Worm (Caenorhabditis elegans): ENCODE results near the gene C07B5.6.

The C07B5.6 gene

ce11 chrX:9510448-9510847 lies 8.4 kb upstream of the C07B5.6 start:
- TF ChIP-seq him-1 (tag; optimal IDR thresholded peaks at IDR 0.05) = no peak
- no peak for TF ChIP-seq dao-5 (tag; optimal IDR thresholded peaks at IDR 0.05)
- TF ChIP-seq W03F9.2 (tag; optimal IDR thresholded peaks at IDR 0.05) = no peak

DNA sequence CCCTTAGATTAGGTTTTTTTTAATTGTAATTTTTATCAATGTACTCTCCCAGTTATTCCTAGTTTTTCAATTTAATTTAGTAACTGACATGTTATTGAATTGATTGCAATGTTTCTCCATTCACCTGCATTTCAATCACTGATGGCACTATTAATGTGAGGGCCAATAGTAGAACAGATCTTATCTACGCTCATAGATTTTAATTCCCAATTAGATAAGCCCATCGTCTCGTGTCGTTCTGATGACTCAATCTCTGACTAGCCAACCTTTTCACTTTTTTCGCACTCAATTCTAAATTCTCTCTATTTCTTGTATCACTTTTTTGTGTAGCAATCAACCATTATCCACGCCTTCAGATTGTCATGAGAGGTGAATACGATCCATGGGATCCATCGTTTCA lies 6.4 kb upstream of the C07B5.6 start:
- TF ChIP-seq dao-5 (tag; optimal IDR thresholded peaks at IDR 0.05) = no peak
- no peak for TF ChIP-seq him-1 (tag; optimal IDR thresholded peaks at IDR 0.05)
- TF ChIP-seq W03F9.2 (tag; optimal IDR thresholded peaks at IDR 0.05) = no peak

ce11 chrX:9517106-9517505 lies 1.7 kb upstream of the C07B5.6 start, which contains the start of gene C07B5.2:
TSS of gene C07B5.2 (minus strand) at chrX:9517206.
- TF ChIP-seq dao-5 (tag; optimal IDR thresholded peaks at IDR 0.05) = no peak

- TF ChIP-seq dao-5 (tag; optimal IDR thresholded peaks at IDR 0.05) (no peak), W03F9.2 (tag; optimal IDR thresholded peaks at IDR 0.05) (no peak), him-1 (tag; optimal IDR thresholded peaks at IDR 0.05) (no peak)
These were observed 4.3 kb downstream of the C07B5.6 start, which contains the start of gene C07B5.3 for ce11 chrX:9523118-9523517. TSS of gene C07B5.3 (minus strand) at chrX:9523218.

DNA sequence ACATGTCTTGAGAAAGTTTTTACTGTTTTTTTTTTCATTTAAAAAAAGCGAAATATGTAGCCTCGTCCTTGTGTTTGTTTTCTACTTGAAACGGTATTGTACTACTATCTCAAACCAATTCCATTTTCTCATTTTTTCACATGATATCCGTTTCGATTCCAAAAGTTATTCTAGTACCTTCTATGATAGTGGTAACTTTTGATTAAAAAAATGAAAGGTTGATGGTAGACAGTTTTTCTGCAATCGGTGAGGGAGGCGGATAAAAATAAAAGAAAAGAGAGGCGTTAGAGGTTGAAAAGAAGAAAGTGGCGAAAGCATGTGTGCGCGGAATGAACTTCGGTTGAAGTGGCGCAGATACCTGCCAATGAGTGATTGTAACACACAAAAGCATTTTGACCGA lies 9.1 kb downstream of the C07B5.6 start:
- TF ChIP-seq dao-5 (tag; optimal IDR thresholded peaks at IDR 0.05) = no peak
- TF ChIP-seq W03F9.2 (tag; optimal IDR thresholded peaks at IDR 0.05) = no peak
- TF ChIP-seq him-1 (tag; optimal IDR thresholded peaks at IDR 0.05) = no peak

DNA sequence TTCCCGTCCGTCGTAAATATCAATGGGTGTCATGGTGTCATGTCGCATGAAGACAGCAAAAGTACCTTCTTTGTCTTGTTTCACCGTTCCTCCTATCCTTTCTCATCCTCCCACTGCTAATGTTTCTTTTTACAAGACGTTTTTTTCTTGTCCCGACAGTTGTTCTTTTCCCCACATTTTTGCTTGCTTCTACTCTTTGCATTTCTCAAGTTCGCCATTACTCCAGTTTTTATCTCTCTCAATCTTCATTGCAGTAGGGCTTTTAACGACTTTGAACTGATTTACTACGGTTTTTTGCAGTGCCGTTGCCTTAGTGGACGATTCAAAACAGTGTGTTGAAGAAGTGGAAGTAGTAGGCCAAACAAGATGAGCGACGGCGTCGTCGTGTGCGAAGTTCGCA lies 10.5 kb downstream of the C07B5.6 start, which contains the start of gene C07B5.4:
C07B5.4 (plus strand) TSS at position 301 of the 400 bp plus-strand sequence.
- TF ChIP-seq him-1 (tag; optimal IDR thresholded peaks at IDR 0.05) (no peak), dao-5 (tag; optimal IDR thresholded peaks at IDR 0.05) (no peak)

DNA sequence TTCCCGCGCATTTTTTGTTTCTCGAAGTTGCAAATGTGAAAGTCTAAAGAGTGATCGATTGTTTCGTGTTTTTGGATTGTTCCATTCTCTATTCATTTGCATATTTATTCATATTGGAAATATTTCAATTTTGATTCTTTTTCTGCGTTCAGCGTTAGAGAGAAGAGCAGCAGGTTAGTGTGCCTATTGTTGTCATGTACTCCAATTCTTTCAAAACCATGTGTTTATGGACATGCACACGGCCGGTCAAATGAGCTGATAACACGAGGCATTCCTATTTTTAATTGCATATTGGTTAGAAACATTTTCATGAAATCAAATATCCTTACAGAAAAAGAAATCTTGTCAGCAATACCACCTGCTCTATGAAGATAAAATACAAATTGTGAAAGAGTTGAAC lies 12.8 kb downstream of the C07B5.6 start:
- TF ChIP-seq W03F9.2 (tag; optimal IDR thresholded peaks at IDR 0.05) (no peak), him-1 (tag; optimal IDR thresholded peaks at IDR 0.05) (no peak), dao-5 (tag; optimal IDR thresholded peaks at IDR 0.05) (no peak)

DNA sequence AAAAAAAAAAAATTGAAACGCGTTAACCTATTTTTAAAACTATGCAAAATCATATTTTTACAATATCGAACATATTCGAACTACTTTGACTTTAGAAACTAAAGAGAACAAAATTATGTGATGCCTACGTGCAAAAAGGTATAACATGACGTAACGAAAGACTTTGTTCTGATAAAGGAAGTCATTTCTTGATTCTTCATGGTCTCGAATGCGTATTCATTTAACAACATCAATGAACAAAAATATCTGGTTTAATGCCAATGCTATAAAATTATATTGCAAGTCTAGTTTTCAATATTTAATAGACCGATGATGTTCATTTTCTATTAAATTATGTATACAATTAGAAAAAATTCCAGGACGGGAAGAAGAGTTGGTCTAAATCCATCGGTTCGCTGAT lies 17.2 kb downstream of the C07B5.6 start:
- no peak for TF ChIP-seq W03F9.2 (tag; optimal IDR thresholded peaks at IDR 0.05)
- TF ChIP-seq dao-5 (tag; optimal IDR thresholded peaks at IDR 0.05) = no peak
- TF ChIP-seq him-1 (tag; optimal IDR thresholded peaks at IDR 0.05) = no peak

ce11 chrX:9536665-9537064 lies 17.8 kb downstream of the C07B5.6 start, which contains the start of gene C07B5.8:
TSS of gene C07B5.8 (minus strand) at chrX:9536765.
- no peak for TF ChIP-seq dao-5 (tag; optimal IDR thresholded peaks at IDR 0.05)

ce11 chrX:9537538-9538172 lies 18.8 kb downstream of the C07B5.6 start:
- TF ChIP-seq him-1 (tag; optimal IDR thresholded peaks at IDR 0.05) = no peak
- TF ChIP-seq W03F9.2 (tag; optimal IDR thresholded peaks at IDR 0.05) = no peak
- TF ChIP-seq dao-5 (tag; optimal IDR thresholded peaks at IDR 0.05) = no peak

- TF ChIP-seq him-1 (tag; optimal IDR thresholded peaks at IDR 0.05) = no peak
- TF ChIP-seq W03F9.2 (tag; optimal IDR thresholded peaks at IDR 0.05) = no peak
- TF ChIP-seq dao-5 (tag; optimal IDR thresholded peaks at IDR 0.05) = no peak
These were observed 20.6 kb downstream of the C07B5.6 start, which contains the start of gene nuc-1 for ce11 chrX:9539294-9540030. TSS of gene nuc-1 (plus strand) at chrX:9539905.

ce11 chrX:9540464-9540863 lies 21.6 kb downstream of the C07B5.6 start:
- TF ChIP-seq W03F9.2 (tag; optimal IDR thresholded peaks at IDR 0.05) (no peak), dao-5 (tag; optimal IDR thresholded peaks at IDR 0.05) (no peak), him-1 (tag; optimal IDR thresholded peaks at IDR 0.05) (no peak)

DNA sequence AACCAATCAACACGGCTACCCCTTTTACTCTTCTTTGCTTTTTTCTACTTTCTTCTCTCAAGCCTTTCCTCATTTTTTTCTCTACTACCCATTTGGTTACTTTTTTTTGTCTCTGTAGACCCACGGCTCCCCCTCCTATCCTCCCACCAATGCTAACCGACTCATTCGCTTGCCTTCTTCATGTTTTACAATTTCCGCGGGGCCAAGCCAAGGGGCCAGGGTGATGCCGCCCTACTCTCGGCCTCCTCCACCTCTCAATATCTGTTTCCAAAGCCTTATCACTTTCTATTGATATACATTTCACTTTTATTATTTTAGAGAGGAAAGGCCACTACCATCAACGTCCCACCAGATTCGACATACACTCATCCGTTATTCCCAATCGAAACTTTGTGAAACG lies 24.5 kb downstream of the C07B5.6 start, which contains the start of gene F49E2.5:
F49E2.5 (plus strand) TSS at position 301 of the 400 bp plus-strand sequence.
- TF ChIP-seq W03F9.2 (tag; optimal IDR thresholded peaks at IDR 0.05) (no peak), dao-5 (tag; optimal IDR thresholded peaks at IDR 0.05) (no peak), him-1 (tag; optimal IDR thresholded peaks at IDR 0.05) (no peak)

DNA sequence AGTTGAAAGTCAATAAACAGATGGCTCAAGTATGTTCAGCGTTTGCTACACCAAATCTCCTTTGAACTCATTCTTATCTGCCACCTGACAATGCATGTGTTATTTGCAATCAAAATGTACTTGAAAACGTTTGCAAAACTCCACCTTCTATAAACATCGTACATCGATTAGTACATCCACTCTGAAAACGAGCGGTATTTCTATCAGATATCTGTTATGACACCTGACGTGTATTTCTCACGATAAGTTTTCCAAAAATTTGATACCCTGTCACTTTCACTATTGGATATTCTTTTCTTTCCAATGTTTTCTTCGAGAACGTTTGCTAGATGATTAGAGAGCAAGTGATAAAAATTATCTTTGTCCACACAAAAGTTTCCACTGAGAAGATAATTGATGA lies 25.6 kb downstream of the C07B5.6 start:
- TF ChIP-seq dao-5 (tag; optimal IDR thresholded peaks at IDR 0.05) = no peak
- TF ChIP-seq him-1 (tag; optimal IDR thresholded peaks at IDR 0.05) = no peak

DNA sequence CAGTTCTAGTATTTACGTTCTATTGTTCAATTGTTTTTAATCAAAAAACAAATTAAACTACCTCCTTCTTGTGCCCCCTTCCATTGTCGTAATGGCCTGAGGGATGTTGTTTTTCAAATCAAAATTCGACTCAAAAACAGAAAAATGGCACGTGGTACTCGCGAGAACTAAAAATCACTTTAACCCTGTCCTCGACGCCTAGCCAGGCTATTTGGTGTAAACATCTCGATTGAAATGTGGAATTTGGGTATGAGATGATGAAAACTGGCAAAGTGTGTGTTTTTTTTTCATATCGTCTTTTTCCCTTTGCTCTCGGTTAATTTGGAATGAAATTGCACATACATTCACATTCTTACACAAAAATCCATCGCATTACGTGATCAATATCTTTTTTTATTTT lies 27.8 kb downstream of the C07B5.6 start:
- no peak for TF ChIP-seq W03F9.2 (tag; optimal IDR thresholded peaks at IDR 0.05)
- no peak for TF ChIP-seq dao-5 (tag; optimal IDR thresholded peaks at IDR 0.05)
- TF ChIP-seq him-1 (tag; optimal IDR thresholded peaks at IDR 0.05) = no peak
